Worm (Caenorhabditis elegans) whole organism, L1 larva: ENCODE measurements around the gene Y38H6C.9.
A peak's percentile ranks its signal among the peaks of the same experiment; 100 is the strongest.

Experiments
- C04F5.9 ChIP-seq: sonication (generic microtip); optimal IDR thresholded peaks from 2 replicates; lab custom pipeline; 2016; ENCODE audit warnings: missing genetic modification characterization, missing compliant biosample characterization
- C16A3.4 ChIP-seq: fragments of 150-350 bp; optimal IDR thresholded peaks from 2 replicates; lab custom pipeline; 2014; ENCODE audit warnings: missing biosample characterization, missing genetic modification characterization
- C34B4.2 ChIP-seq: sonication (generic microtip); optimal IDR thresholded peaks from 2 replicates; lab custom pipeline; 2017; ENCODE audit warnings: mild to moderate bottlenecking, missing genetic modification characterization, missing compliant biosample characterization
- aha-1 ChIP-seq: fragments of 150-350 bp; optimal IDR thresholded peaks from 2 replicates; lab custom pipeline; 2014; ENCODE audit warnings: missing biosample characterization, missing genetic modification characterization
- aly-2 ChIP-seq: fragments of 150-350 bp; optimal IDR thresholded peaks from 2 replicates; lab custom pipeline; 2014; ENCODE audit warnings: missing biosample characterization, missing genetic modification characterization
- blmp-1 ChIP-seq: fragments of 150-350 bp; optimal IDR thresholded peaks from 2 replicates; lab custom pipeline; 2014; ENCODE audit warnings: missing biosample characterization, missing genetic modification characterization
- ceh-8 ChIP-seq: fragments of 200-800 bp; sonication (Bioruptor generic); optimal IDR thresholded peaks from 2 replicates; lab custom pipeline; 2018; ENCODE audit warnings: mild to moderate bottlenecking, missing genetic modification characterization, moderate library complexity, missing compliant biosample characterization
- ceh-82 ChIP-seq, 3 experiments: fragments of 150-350 bp in 1 of 3; sonication (generic microtip) in 2 of 3; optimal IDR thresholded peaks; 2 replicates each; lab custom pipeline; 2014 to 2017; ENCODE audit warnings: missing biosample characterization in 3 of 3, missing genetic modification characterization in 3 of 3
- ceh-90 ChIP-seq: sonication (generic microtip); optimal IDR thresholded peaks from 2 replicates; lab custom pipeline; 2016; ENCODE audit warnings: missing genetic modification characterization, missing compliant biosample characterization
- efl-1 ChIP-seq, 4 experiments: fragments of 150-350 bp; optimal IDR thresholded peaks in 3 of 4; peaks in 1 of 4; 1 replicate in 1 of 4; 2 replicates in 3 of 4; lab custom pipeline; 2014; ENCODE audit warnings: missing biosample characterization in 2 of 4, missing genetic modification characterization in 2 of 4, missing genetic modification reagents in 2 of 4
- efl-3 ChIP-seq: fragments of 200-800 bp; sonication (Bioruptor generic); optimal IDR thresholded peaks from 2 replicates; lab custom pipeline; 2018; ENCODE audit warnings: mild to moderate bottlenecking, missing genetic modification characterization, missing compliant biosample characterization
- egl-27 ChIP-seq, 2 experiments: fragments of 150-350 bp in 1 of 2; sonication (generic microtip); optimal IDR thresholded peaks; 3 replicates each; lab custom pipeline; 2017 to 2018; ENCODE audit warnings: missing biosample characterization in 2 of 2, missing genetic modification characterization in 2 of 2, missing genetic modification reagents in 2 of 2
- elt-2 ChIP-seq: sonication (generic microtip); optimal IDR thresholded peaks from 2 replicates; lab custom pipeline; 2016; ENCODE audit warnings: missing genetic modification characterization, mild to moderate bottlenecking, inconsistent platforms, missing compliant biosample characterization, missing genetic modification reagents
- elt-3 ChIP-seq, 6 experiments: fragments of 150-350 bp in 1 of 6; sonication (generic microtip); optimal IDR thresholded peaks; 2 replicates each; lab custom pipeline; 2017 to 2018; ENCODE audit warnings: missing biosample characterization in 6 of 6, missing genetic modification characterization in 6 of 6, inconsistent platforms in 1 of 6
- fkh-8 ChIP-seq: sonication (generic microtip); optimal IDR thresholded peaks from 2 replicates; lab custom pipeline; 2016; ENCODE audit warnings: mild to moderate bottlenecking, missing genetic modification characterization, missing compliant biosample characterization
- isw-1 ChIP-seq: fragments of 200-800 bp; sonication (Bioruptor generic); IDR thresholded peaks from 2 replicates; pipeline ENCODE4 v1.3.6; 2022; ENCODE audit warnings: missing genetic modification characterization, missing compliant biosample characterization
- lin-13 ChIP-seq: fragments of 150-350 bp; optimal IDR thresholded peaks from 2 replicates; lab custom pipeline; 2014; ENCODE audit warnings: missing biosample characterization, missing genetic modification reagents, missing genetic modification characterization
- lin-14 ChIP-seq: fragments of 200-800 bp; sonication (Bioruptor generic); optimal IDR thresholded peaks from 2 replicates; lab custom pipeline; 2018; ENCODE audit warnings: mild to moderate bottlenecking, missing genetic modification characterization, moderate library complexity, missing compliant biosample characterization
- lin-15B ChIP-seq: fragments of 150-350 bp; sonication (generic microtip); optimal IDR thresholded peaks from 3 replicates; lab custom pipeline; 2014; ENCODE audit warnings: missing biosample characterization, missing genetic modification characterization
- lin-35 ChIP-seq, 2 experiments: fragments of 150-350 bp; optimal IDR thresholded peaks; 2 replicates each; lab custom pipeline; 2014; ENCODE audit warnings: missing biosample characterization in 2 of 2, missing genetic modification characterization in 2 of 2, missing genetic modification reagents in 2 of 2
- lin-39 ChIP-seq: fragments of 150-350 bp; optimal IDR thresholded peaks from 2 replicates; lab custom pipeline; 2014; ENCODE audit warnings: missing biosample characterization, missing genetic modification reagents, missing genetic modification characterization
- mdl-1 ChIP-seq, 2 experiments: fragments of 150-350 bp; optimal IDR thresholded peaks; 2 replicates each; lab custom pipeline; 2014 to 2017; ENCODE audit warnings: missing biosample characterization in 2 of 2, missing genetic modification characterization in 2 of 2, inconsistent platforms in 1 of 2
- nhr-11 ChIP-seq: fragments of 150-350 bp; optimal IDR thresholded peaks from 2 replicates; lab custom pipeline; 2014; ENCODE audit warnings: missing biosample characterization, missing genetic modification characterization
- nhr-12 ChIP-seq: sonication (generic microtip); optimal IDR thresholded peaks from 2 replicates; lab custom pipeline; 2017; ENCODE audit warnings: missing biosample characterization, missing genetic modification characterization
- nhr-20 ChIP-seq: sonication (generic microtip); optimal IDR thresholded peaks from 2 replicates; lab custom pipeline; 2016; ENCODE audit warnings: mild to moderate bottlenecking, missing genetic modification characterization, missing compliant biosample characterization
- nhr-237 ChIP-seq: fragments of 150-350 bp; optimal IDR thresholded peaks from 2 replicates; lab custom pipeline; 2014; ENCODE audit warnings: missing biosample characterization, missing genetic modification characterization
- nhr-28 ChIP-seq: fragments of 150-350 bp; optimal IDR thresholded peaks from 2 replicates; lab custom pipeline; 2014; ENCODE audit warnings: missing biosample characterization, missing genetic modification characterization
- nhr-47 ChIP-seq: sonication (generic microtip); optimal IDR thresholded peaks from 2 replicates; lab custom pipeline; 2016; ENCODE audit warnings: mild to moderate bottlenecking, missing genetic modification characterization, moderate library complexity, missing compliant biosample characterization
- nhr-71 ChIP-seq: sonication (generic microtip); optimal IDR thresholded peaks from 2 replicates; lab custom pipeline; 2016; ENCODE audit warnings: mild to moderate bottlenecking, missing genetic modification characterization, moderate library complexity, missing compliant biosample characterization
- nhr-77 ChIP-seq: fragments of 150-350 bp; optimal IDR thresholded peaks from 2 replicates; lab custom pipeline; 2014; ENCODE audit warnings: missing biosample characterization, missing genetic modification characterization
- nhr-84 ChIP-seq: sonication (generic microtip); optimal IDR thresholded peaks from 2 replicates; lab custom pipeline; 2017; ENCODE audit warnings: missing biosample characterization, missing genetic modification characterization
- pax-3 ChIP-seq: fragments of 200-800 bp; sonication (Bioruptor generic); optimal IDR thresholded peaks from 2 replicates; lab custom pipeline; 2018; ENCODE audit warnings: mild to moderate bottlenecking, missing genetic modification characterization, moderate library complexity, missing compliant biosample characterization
- rnt-1 ChIP-seq: sonication (generic microtip); optimal IDR thresholded peaks from 2 replicates; lab custom pipeline; 2016; ENCODE audit warnings: mild to moderate bottlenecking, missing genetic modification characterization, moderate library complexity, missing compliant biosample characterization
- skn-1 ChIP-seq: fragments of 150-350 bp; optimal IDR thresholded peaks from 2 replicates; lab custom pipeline; 2014; ENCODE audit warnings: missing biosample characterization, missing genetic modification characterization
- snpc-4 ChIP-seq: fragments of 150-350 bp; optimal IDR thresholded peaks from 2 replicates; lab custom pipeline; 2014; ENCODE audit warnings: missing biosample characterization, missing genetic modification characterization
- sox-4 ChIP-seq: sonication (generic microtip); optimal IDR thresholded peaks from 2 replicates; lab custom pipeline; 2016; ENCODE audit warnings: missing genetic modification characterization, missing compliant biosample characterization
- sptf-1 ChIP-seq: fragments of 150-350 bp; optimal IDR thresholded peaks from 2 replicates; lab custom pipeline; 2014; ENCODE audit warnings: missing biosample characterization, missing genetic modification characterization
- swsn-7 ChIP-seq: sonication (generic microtip); optimal IDR thresholded peaks from 2 replicates; lab custom pipeline; 2016; ENCODE audit warnings: missing genetic modification characterization, missing compliant biosample characterization
- tbx-2 ChIP-seq: sonication (generic microtip); optimal IDR thresholded peaks from 2 replicates; lab custom pipeline; 2016; ENCODE audit warnings: missing genetic modification characterization, missing compliant biosample characterization
- unc-62 ChIP-seq: fragments of 150-350 bp; optimal IDR thresholded peaks from 2 replicates; lab custom pipeline; 2014; ENCODE audit warnings: missing biosample characterization, missing genetic modification reagents, missing genetic modification characterization
- unc-86 ChIP-seq: sonication (generic microtip); optimal IDR thresholded peaks from 2 replicates; lab custom pipeline; 2016; ENCODE audit warnings: missing genetic modification characterization, missing compliant biosample characterization
- xbp-1 ChIP-seq: sonication (generic microtip); optimal IDR thresholded peaks from 2 replicates; lab custom pipeline; 2016; ENCODE audit warnings: missing genetic modification characterization, missing compliant biosample characterization
- zip-4 ChIP-seq: fragments of 200-800 bp; sonication (Bioruptor generic); optimal IDR thresholded peaks from 2 replicates; lab custom pipeline; 2018; ENCODE audit warnings: mild to moderate bottlenecking, missing genetic modification characterization, moderate library complexity, missing compliant biosample characterization
- ztf-4 ChIP-seq: fragments of 150-350 bp; optimal IDR thresholded peaks from 2 replicates; lab custom pipeline; 2014; ENCODE audit warnings: missing biosample characterization, missing genetic modification characterization

The Y38H6C.9 gene

ce11 chrV:20547048-20547447 lies 25.0 kb upstream of the Y38H6C.9 start, which contains the start of gene Y38H6C.18:
Y38H6C.18 (minus strand) TSS chrV:20547148.
- TF ChIP-seq nhr-84 (tag; lab: Kevin White, UChicago) (no peak), isw-1 (GFP tag; lab: Robert Waterston, UW) (no peak), lin-15B (no peak), C04F5.9 (tag; lab: Kevin White, UChicago) (no peak), lin-39 (no peak), efl-3 (GFP tag; lab: Kevin White, UChicago) (no peak), zip-4 (GFP tag; lab: Kevin White, UChicago) (no peak), rnt-1 (tag; lab: Kevin White, UChicago) (no peak), nhr-28 (tag; lab: Kevin White, UChicago) (no peak), sptf-1 (tag; lab: Kevin White, UChicago) (no peak), lin-13 (GFP tag; lab: Kevin White, UChicago) (no peak), tbx-2 (tag; lab: Kevin White, UChicago) (no peak), fkh-8 (tag; lab: Kevin White, UChicago) (no peak), elt-3 (tag; optimal IDR thresholded peaks at IDR 0.05; lab: Kevin White, UChicago) (no peak), mdl-1 (tag; optimal IDR thresholded peaks at IDR 0.05; lab: Kevin White, UChicago) (no peak), sox-4 (tag; lab: Kevin White, UChicago) (no peak), swsn-7 (no peak), unc-86 (tag; lab: Kevin White, UChicago) (no peak), xbp-1 (tag; lab: Kevin White, UChicago) (no peak), nhr-11 (tag; lab: Kevin White, UChicago) (no peak)

DNA sequence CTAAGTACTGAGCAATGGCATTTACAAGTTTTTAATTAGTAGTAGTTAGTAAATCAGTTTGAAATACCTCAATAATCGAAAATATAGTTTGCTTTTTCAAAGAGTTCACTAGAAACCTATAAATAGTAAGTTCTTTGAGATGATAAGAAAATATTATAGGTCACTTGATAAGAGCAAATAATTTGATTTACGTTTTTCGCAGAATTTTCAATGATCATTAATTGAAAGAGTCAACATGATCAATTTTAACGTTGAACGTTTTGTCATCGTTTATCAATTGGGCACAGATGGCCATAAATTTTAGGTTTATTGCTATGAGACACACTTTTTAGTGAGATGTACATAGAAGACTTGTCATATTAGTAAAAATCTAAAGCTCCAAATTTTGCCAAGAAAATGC lies 23.7 kb upstream of the Y38H6C.9 start:
- TF ChIP-seq aha-1 (tag; lab: Kevin White, UChicago), result no peak
- TF ChIP-seq ceh-82 (tag; optimal IDR thresholded peaks at IDR 0.05; lab: Kevin White, UChicago), result no peak
- TF ChIP-seq isw-1 (GFP tag; lab: Robert Waterston, UW), result no peak
- TF ChIP-seq nhr-77, result no peak
- TF ChIP-seq nhr-47, result no peak
- TF ChIP-seq elt-2 (tag; lab: Kevin White, UChicago), result peak; percentile 37

- TF ChIP-seq skn-1 (tag; lab: Kevin White, UChicago), result peak; percentile 22
- TF ChIP-seq nhr-20 (tag; lab: Kevin White, UChicago), result peak; percentile 6
- no peak for TF ChIP-seq nhr-84 (tag; lab: Kevin White, UChicago)
- TF ChIP-seq zip-4 (GFP tag; lab: Kevin White, UChicago), result no peak
- no peak for TF ChIP-seq ztf-4 (tag; lab: Kevin White, UChicago)
- peak in 1 of 2 experiments; percentile 28 for TF ChIP-seq lin-35 (GFP tag; optimal IDR thresholded peaks at IDR 0.05; lab: Kevin White, UChicago)
- TF ChIP-seq unc-86 (tag; lab: Kevin White, UChicago), result peak; percentile 19
- peak; percentile 27 for TF ChIP-seq nhr-71
- no peak for TF ChIP-seq pax-3 (tag; lab: Kevin White, UChicago)
- TF ChIP-seq elt-2 (tag; lab: Kevin White, UChicago), result peak; percentile 53
These were observed 22.5 kb upstream of the Y38H6C.9 start for ce11 chrV:20544610-20545009.

ce11 chrV:20544092-20544491 lies 22.0 kb upstream of the Y38H6C.9 start, which contains the start of gene slc-36.3:
slc-36.3 (minus strand) TSS chrV:20544192.
- TF ChIP-seq lin-15B (no peak), nhr-11 (tag; lab: Kevin White, UChicago) (no peak), nhr-20 (tag; lab: Kevin White, UChicago) (no peak), elt-2 (tag; lab: Kevin White, UChicago) (no peak), lin-13 (GFP tag; lab: Kevin White, UChicago) (no peak), unc-62 (GFP tag; lab: Kevin White, UChicago) (no peak), snpc-4 (no peak), tbx-2 (tag; lab: Kevin White, UChicago) (no peak), ceh-90 (tag; lab: Kevin White, UChicago) (no peak)

DNA sequence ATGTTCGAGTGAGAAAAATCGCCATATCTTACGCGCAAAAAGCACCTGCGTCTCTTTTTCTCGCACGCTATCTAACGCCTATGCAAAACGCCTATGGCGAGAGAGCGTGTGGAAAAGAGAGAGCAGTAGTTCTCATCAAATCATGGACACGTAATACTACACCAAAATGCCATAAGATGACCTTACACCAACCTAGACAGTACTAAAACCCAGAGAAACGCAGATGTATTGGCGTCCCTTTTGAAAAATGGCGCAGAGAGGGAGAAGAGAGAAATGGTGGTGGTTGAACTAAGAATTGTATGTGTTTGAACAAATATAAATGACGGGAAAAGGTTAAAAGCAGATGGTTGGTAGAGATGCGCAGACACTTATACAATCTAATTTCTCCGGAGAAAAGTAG lies 17.0 kb upstream of the Y38H6C.9 start, which contains the start of gene Y38H6C.16:
Gene Y38H6C.16 (minus strand): TSS at position 293 of the 400 bp plus-strand sequence.
- TF ChIP-seq C16A3.4 (tag; lab: Kevin White, UChicago) (no peak), C34B4.2 (no peak), lin-14 (GFP tag; lab: Kevin White, UChicago) (no peak), nhr-11 (tag; lab: Kevin White, UChicago) (no peak), tbx-2 (tag; lab: Kevin White, UChicago) (no peak), nhr-237 (no peak), nhr-12 (tag; lab: Kevin White, UChicago) (no peak), nhr-71 (no peak), egl-27 (tag; optimal IDR thresholded peaks at IDR 0.05; lab: Kevin White, UChicago) (no peak), ceh-82 (tag; optimal IDR thresholded peaks at IDR 0.05; lab: Kevin White, UChicago) (no peak), efl-1 (optimal IDR thresholded peaks at IDR 0.05; lab: Kevin White, UChicago) (peak; percentile 12 to 19), efl-1 (GFP tag; optimal IDR thresholded peaks at IDR 0.05 in 1 of 2; lab: Kevin White, UChicago) (peak in 1 of 2 experiments; percentile 83), aly-2 (no peak), blmp-1 (tag; lab: Kevin White, UChicago) (peak; percentile 67), ceh-8 (no peak), zip-4 (GFP tag; lab: Kevin White, UChicago) (no peak)
